Fruit fly (Drosophila melanogaster): ENCODE results near the gene Rbfox1.

The Rbfox1 gene

DNA sequence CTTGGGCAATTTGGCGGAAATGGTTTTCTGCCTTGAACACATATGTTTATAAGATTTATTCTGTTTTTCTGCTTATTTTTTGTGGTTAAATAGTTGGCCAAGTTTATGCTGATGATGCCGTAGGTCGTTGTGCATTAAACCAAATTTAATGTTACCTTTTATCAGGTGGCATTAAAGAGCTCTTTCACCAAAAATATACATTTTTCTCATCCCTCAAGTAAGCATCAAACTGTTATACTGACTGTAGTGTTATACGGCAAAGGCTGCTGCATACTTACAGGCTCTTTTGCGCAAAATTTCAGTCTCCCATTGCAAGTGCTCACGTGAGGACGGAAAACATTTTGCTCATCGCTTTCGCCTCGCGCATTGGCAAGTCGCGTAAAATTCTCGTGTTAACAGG is at the start of gene Rbfox1:
TSS of gene Rbfox1 (plus strand) at position 301 of the 400 bp plus-strand sequence.
- TF ChIP-seq CG8478 (optimal IDR thresholded peaks at IDR 0.05) = no peak
- TF ChIP-seq Dll (optimal IDR thresholded peaks at IDR 0.05) = no peak
- TF ChIP-seq psq (optimal IDR thresholded peaks at IDR 0.05) = no peak
- TF ChIP-seq EcR (GFP tag; optimal IDR thresholded peaks at IDR 0.05) = no peak
- no peak for TF ChIP-seq pan (optimal IDR thresholded peaks at IDR 0.05)
- TF ChIP-seq usp (GFP tag; optimal IDR thresholded peaks at IDR 0.05) = no peak

DNA sequence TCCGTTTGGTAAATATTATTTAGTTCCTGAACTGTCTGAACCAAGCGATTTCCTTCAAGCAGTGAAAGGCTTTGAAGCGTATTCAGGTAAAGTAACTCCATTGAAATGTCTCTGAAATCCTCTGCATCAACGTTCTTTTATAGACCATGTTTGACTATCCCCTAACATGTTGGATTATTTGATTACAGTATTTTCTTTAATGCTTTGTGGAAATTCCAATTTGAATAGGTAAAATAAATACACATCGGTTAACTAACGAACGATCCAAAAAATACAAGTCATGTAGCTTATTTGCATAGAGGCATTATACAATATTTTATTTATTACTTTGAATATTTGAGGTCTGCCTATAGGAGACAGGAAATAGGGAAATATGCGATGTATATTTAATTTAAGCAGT is 49.3 kb upstream of the Rbfox1 start, which contains the start of gene Ir67b:
TSS of gene Ir67b (minus strand) at position 101 of the 400 bp plus-strand sequence.
- TF ChIP-seq EcR (GFP tag; optimal IDR thresholded peaks at IDR 0.05) (no peak), usp (GFP tag; optimal IDR thresholded peaks at IDR 0.05) (no peak), Dll (optimal IDR thresholded peaks at IDR 0.05) (no peak), pan (optimal IDR thresholded peaks at IDR 0.05) (no peak), psq (optimal IDR thresholded peaks at IDR 0.05) (no peak), CG8478 (optimal IDR thresholded peaks at IDR 0.05) (no peak)

DNA sequence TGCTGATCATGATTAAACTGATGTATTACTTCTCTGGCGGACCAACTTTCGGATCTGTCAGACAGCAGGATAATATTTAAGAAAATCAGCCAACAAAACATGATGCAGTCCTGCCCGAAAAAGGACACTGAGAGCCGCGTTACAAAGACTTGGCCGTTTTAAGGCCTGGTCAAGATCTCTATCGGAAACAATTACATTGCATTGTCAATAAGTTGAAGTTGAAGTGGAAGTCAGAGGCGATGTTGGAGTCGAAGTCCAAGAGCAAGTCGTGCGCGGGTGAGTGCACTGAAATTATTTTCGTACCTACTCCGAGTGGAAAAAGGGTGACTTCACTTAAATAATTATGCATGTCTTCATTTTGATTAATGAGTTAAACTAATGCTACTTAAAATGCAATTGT is 47.2 kb upstream of the Rbfox1 start, which contains the start of gene Ir67c:
TSS of gene Ir67c (minus strand) at position 101 of the 400 bp plus-strand sequence.
- no peak for TF ChIP-seq pan (optimal IDR thresholded peaks at IDR 0.05)
- no peak for TF ChIP-seq usp (GFP tag; optimal IDR thresholded peaks at IDR 0.05)
- no peak for TF ChIP-seq EcR (GFP tag; optimal IDR thresholded peaks at IDR 0.05)
- TF ChIP-seq Dll (optimal IDR thresholded peaks at IDR 0.05) = no peak
- TF ChIP-seq CG8478 (optimal IDR thresholded peaks at IDR 0.05) = no peak
- TF ChIP-seq psq (optimal IDR thresholded peaks at IDR 0.05) = no peak

DNA sequence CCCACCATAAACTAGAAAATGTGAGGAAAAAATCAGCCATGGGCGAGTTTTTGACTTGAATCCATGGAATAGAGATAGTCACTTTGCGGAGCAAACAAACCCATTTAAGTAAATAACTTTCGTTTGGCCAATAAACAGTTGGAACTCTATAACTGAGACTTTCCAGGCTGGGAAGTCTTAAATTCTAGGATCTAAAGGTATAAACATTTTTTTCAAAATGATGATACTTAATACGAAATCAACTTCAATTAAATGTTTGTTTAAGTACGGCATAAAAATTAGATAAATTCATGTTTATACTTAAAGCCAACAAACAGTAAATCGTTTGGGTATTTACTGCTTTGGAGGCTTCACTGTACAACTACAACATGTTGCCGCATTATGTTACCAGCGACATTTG is 41.3 kb upstream of the Rbfox1 start:
- TF ChIP-seq EcR (GFP tag; optimal IDR thresholded peaks at IDR 0.05) (no peak), usp (GFP tag; optimal IDR thresholded peaks at IDR 0.05) (no peak), Dll (optimal IDR thresholded peaks at IDR 0.05) (no peak), CG8478 (optimal IDR thresholded peaks at IDR 0.05) (no peak), psq (optimal IDR thresholded peaks at IDR 0.05) (no peak), pan (optimal IDR thresholded peaks at IDR 0.05) (no peak)

DNA sequence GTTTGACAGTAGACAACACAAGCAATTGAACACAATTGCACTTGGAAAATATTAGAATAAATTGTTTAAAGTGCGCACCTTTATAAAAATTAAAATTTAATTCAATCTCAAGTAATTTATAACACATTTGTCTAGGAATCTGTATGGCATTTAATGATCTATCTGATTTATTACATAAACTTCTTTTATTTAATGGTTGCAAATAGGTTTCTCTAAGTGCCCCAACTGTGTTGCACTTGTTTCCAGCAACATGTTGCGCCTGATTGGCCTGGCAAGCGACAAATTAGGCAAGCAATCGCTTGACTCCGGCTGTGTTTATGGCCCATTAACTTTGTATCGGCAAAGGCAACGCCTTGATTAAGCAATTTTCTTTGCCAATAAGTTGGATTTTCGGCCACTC is 40.7 kb upstream of the Rbfox1 start:
- TF ChIP-seq Dll (optimal IDR thresholded peaks at IDR 0.05) (no peak), CG8478 (optimal IDR thresholded peaks at IDR 0.05) (no peak), usp (GFP tag; optimal IDR thresholded peaks at IDR 0.05) (no peak), psq (optimal IDR thresholded peaks at IDR 0.05) (no peak), pan (optimal IDR thresholded peaks at IDR 0.05) (no peak), EcR (GFP tag; optimal IDR thresholded peaks at IDR 0.05) (no peak)

DNA sequence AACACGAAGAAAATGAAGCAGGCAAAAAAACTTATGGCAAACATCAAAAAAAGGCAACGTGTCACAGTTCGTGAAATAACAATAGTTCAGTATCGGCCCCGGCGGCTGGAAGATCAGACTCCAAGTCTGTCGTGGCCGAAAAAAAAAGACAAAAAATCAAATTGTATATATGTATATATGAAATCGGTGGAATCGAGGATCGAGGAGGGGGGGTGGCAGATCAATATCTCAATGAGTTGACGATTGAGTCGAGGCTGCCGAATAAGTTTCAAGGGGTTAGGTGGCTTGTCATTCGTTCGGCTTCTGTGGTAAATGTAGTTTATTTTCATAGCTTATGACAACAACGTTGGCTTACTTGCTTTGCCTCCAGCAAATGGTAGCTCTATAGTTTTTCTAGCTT is 38.7 kb upstream of the Rbfox1 start:
- TF ChIP-seq pan (optimal IDR thresholded peaks at IDR 0.05) = no peak
- no peak for TF ChIP-seq usp (GFP tag; optimal IDR thresholded peaks at IDR 0.05)
- no peak for TF ChIP-seq Dll (optimal IDR thresholded peaks at IDR 0.05)
- no peak for TF ChIP-seq EcR (GFP tag; optimal IDR thresholded peaks at IDR 0.05)
- no peak for TF ChIP-seq CG8478 (optimal IDR thresholded peaks at IDR 0.05)
- no peak for TF ChIP-seq psq (optimal IDR thresholded peaks at IDR 0.05)

DNA sequence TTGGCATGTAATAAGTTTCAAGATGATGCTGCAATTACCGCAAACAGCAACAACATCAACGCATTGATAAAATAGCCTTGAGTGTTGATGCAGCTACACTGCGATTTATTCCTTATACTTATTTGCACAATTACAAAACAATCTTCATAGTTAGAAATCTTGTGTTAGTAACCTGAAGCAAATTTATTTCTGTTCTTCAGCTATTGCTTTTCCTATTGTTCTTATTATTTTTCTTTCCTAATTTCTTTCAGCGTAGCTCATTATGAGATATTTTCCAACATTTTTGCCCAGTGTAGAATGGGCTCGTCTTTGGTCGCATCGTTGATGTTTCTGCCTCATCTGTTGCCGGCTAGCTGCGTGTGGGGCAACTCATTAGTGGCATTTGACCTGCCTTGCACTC is 37.3 kb upstream of the Rbfox1 start:
- no peak for TF ChIP-seq Dll (optimal IDR thresholded peaks at IDR 0.05)
- no peak for TF ChIP-seq pan (optimal IDR thresholded peaks at IDR 0.05)
- TF ChIP-seq CG8478 (optimal IDR thresholded peaks at IDR 0.05) = no peak
- no peak for TF ChIP-seq usp (GFP tag; optimal IDR thresholded peaks at IDR 0.05)

DNA sequence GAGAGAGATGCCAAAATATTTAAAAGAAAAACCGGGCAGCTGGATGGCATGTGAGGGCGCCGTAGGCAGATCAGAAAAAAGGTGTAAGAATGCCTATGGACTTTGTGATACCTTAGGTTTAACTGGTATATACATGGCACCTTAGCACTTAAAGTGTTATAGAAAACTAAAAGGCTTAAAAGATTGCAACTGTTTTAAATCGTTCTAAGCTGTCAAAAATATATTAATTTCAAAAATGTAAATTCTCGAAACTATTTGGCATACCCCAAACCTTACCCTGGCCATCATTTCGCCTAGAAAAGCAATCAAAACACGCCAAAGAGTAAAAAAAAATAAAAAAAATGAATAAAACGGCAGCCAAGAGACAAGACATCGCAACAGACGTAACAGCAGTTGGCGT is 34.2 kb upstream of the Rbfox1 start:
- TF ChIP-seq usp (GFP tag; optimal IDR thresholded peaks at IDR 0.05) (no peak), Dll (optimal IDR thresholded peaks at IDR 0.05) (no peak), EcR (GFP tag; optimal IDR thresholded peaks at IDR 0.05) (no peak), CG8478 (optimal IDR thresholded peaks at IDR 0.05) (no peak), psq (optimal IDR thresholded peaks at IDR 0.05) (no peak), pan (optimal IDR thresholded peaks at IDR 0.05) (no peak)

DNA sequence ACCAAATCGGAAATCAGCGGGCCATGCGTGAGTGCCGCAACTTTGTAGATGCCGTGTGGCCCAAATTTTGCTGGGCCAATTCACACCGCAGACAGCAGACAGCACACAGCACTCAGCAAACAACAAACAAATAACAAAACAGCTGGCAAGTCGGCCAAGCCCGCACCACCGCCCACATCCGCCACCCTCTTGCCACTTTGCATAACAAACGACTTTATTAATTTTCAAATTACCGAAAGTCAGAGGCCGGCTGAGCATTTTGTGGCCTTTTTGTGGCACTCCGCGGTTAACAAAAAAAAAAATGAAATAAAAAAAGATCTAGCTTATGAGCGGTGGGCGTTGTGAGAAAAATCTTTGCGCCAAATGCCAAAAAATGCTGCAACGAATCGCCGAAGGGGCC is 31.5 kb upstream of the Rbfox1 start:
- TF ChIP-seq Dll (optimal IDR thresholded peaks at IDR 0.05) = no peak
- TF ChIP-seq usp (GFP tag; optimal IDR thresholded peaks at IDR 0.05) = no peak
- TF ChIP-seq EcR (GFP tag; optimal IDR thresholded peaks at IDR 0.05) = no peak
- no peak for TF ChIP-seq CG8478 (optimal IDR thresholded peaks at IDR 0.05)
- TF ChIP-seq pan (optimal IDR thresholded peaks at IDR 0.05) = no peak
- no peak for TF ChIP-seq psq (optimal IDR thresholded peaks at IDR 0.05)

DNA sequence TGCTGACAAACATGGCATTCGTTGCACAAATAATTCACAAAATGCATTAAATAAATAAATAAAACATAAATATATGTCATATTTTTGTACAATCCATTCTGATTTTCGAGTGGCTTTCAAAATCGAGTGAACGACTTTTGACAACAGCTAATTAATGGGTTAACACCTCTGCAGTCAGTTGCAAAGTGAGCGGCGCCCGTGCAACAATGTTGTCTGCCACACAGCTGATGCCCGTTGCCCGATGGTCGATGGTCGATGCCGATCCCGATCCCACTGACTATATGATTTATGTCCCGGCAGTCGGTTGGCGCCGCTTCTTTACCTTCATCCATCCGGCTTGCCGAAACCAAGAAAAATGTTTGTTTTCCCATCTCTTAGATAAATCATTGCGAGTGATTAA is 22.1 kb upstream of the Rbfox1 start:
- TF ChIP-seq usp (GFP tag; optimal IDR thresholded peaks at IDR 0.05) = no peak

DNA sequence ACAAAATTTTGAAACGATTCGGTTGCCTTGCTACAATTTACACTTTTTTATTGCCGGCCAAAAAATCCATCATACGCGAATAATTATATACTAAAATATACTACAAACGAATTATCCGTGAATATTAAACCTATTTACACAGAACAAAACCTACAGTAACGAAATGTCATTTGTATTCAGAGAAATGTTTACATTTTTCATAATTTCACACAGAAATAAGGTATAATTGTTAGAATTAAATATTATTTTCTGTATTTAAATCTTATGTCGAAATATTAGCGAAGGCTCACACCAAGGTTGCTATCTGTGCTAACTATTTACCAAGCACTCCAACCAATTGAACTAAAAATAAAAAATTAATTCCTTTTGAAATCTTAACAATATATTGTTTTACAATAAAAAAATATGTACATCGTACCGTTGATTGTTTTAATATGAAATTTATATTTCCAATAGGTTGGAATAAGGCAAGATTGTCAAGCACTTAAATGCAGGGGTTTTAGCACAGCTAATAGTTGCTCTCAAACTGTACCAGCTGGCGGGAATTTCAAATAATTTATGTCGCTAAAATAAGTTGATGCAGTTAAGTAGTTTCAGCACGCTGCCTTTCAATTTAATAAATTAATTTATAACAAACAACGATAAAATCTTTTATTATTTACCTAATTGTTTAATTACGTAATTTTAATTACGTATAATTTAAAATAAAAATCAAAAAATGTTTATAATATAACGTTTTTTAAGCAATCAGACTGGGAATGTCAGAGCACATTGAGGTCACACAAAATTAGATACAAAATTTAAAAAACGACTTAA is 18.0 kb upstream of the Rbfox1 start, which contains the start of the genes Gem3 and CG32061:
TSS of gene Gem3 (minus strand) at position 51 of the 816 bp plus-strand sequence.
TSS of gene CG32061 (plus strand) at position 766 of the 816 bp plus-strand sequence.
- no peak for TF ChIP-seq psq (optimal IDR thresholded peaks at IDR 0.05)
- TF ChIP-seq pan (optimal IDR thresholded peaks at IDR 0.05) = no peak
- no peak for TF ChIP-seq Dll (optimal IDR thresholded peaks at IDR 0.05)
- TF ChIP-seq EcR (GFP tag; optimal IDR thresholded peaks at IDR 0.05) = no peak
- no peak for TF ChIP-seq usp (GFP tag; optimal IDR thresholded peaks at IDR 0.05)
- no peak for TF ChIP-seq CG8478 (optimal IDR thresholded peaks at IDR 0.05)

DNA sequence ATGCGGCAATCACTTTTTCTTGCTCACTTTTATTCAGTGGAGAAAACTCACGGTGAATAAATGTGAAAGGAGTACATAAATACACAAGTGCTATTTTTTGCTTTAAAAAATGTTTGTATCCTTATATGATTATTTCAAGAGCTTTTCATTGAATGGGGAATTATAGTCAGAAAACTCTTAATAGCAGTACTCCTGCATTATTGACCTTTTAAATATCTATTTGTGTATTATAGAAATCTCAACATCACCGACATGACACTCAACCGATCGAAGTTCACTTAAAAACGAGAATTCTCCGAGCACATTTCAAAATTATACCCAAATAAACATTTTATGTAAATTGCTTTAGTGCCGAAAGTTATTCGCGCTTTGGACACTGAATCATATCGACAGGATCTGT is 16.3 kb upstream of the Rbfox1 start, which contains the start of gene S-Lap3:
TSS of gene S-Lap3 (plus strand) at position 301 of the 400 bp plus-strand sequence.
- TF ChIP-seq psq (optimal IDR thresholded peaks at IDR 0.05) = no peak
- TF ChIP-seq pan (optimal IDR thresholded peaks at IDR 0.05) = no peak
- no peak for TF ChIP-seq usp (GFP tag; optimal IDR thresholded peaks at IDR 0.05)
- TF ChIP-seq Dll (optimal IDR thresholded peaks at IDR 0.05) = no peak
- TF ChIP-seq CG8478 (optimal IDR thresholded peaks at IDR 0.05) = no peak
- no peak for TF ChIP-seq EcR (GFP tag; optimal IDR thresholded peaks at IDR 0.05)
